Worm (Caenorhabditis elegans) whole organism, early embryonic: ENCODE data around the gene clec-6.

Experiments
- F13C5.2 ChIP-seq: sonication (generic microtip); optimal IDR thresholded peaks from 2 replicates; lab custom pipeline; 2017; ENCODE audit warnings: mild to moderate bottlenecking, missing genetic modification characterization, inconsistent platforms, missing compliant biosample characterization
- aly-1 ChIP-seq: sonication (generic microtip); optimal IDR thresholded peaks from 2 replicates; lab custom pipeline; 2016; ENCODE audit warnings: missing genetic modification characterization, missing compliant biosample characterization
- ama-1 ChIP-seq: fragments of 150-350 bp; optimal IDR thresholded peaks from 2 replicates; lab custom pipeline; 2014
- ceh-13 ChIP-seq: fragments of 200-800 bp; sonication (Bioruptor generic); optimal IDR thresholded peaks from 2 replicates; lab custom pipeline; 2018; ENCODE audit warnings: mild to moderate bottlenecking, missing genetic modification characterization, missing compliant biosample characterization
- ceh-36 ChIP-seq: sonication (generic microtip); optimal IDR thresholded peaks from 2 replicates; lab custom pipeline; 2016; ENCODE audit warnings: missing genetic modification characterization, inconsistent platforms, missing compliant biosample characterization
- ets-7 ChIP-seq: sonication (generic microtip); optimal IDR thresholded peaks from 2 replicates; lab custom pipeline; 2016; ENCODE audit warnings: missing genotype, missing genetic modification characterization, missing compliant biosample characterization
- flt-1 ChIP-seq: fragments of 200-800 bp; sonication (Bioruptor generic); IDR thresholded peaks from 2 replicates; pipeline ENCODE4 v1.3.6; 2022; ENCODE audit warnings: missing genetic modification characterization, missing compliant biosample characterization
- hmg-4 ChIP-seq: fragments of 200-800 bp; sonication (Bioruptor generic); optimal IDR thresholded peaks from 2 replicates; lab custom pipeline; 2018; ENCODE audit warnings: mild to moderate bottlenecking, missing genetic modification characterization, missing compliant biosample characterization
- hnd-1 ChIP-seq: sonication (generic microtip); optimal IDR thresholded peaks from 2 replicates; lab custom pipeline; 2016; ENCODE audit warnings: missing genetic modification characterization, missing compliant biosample characterization
- scrt-1 ChIP-seq: fragments of 200-800 bp; sonication (Bioruptor generic); IDR thresholded peaks from 2 replicates; pipeline ENCODE4 v1.3.6; 2022; ENCODE audit warnings: missing genetic modification characterization, missing compliant biosample characterization
- sea-1 ChIP-seq: fragments of 200-800 bp; sonication (Bioruptor generic); conservative IDR thresholded peaks from 2 replicates; pipeline ENCODE4 v1.3.6; 2022; ENCODE audit warnings: missing genetic modification characterization, missing compliant biosample characterization
- tbx-37 ChIP-seq: fragments of 200-800 bp; sonication (Bioruptor generic); conservative IDR thresholded peaks from 2 replicates; pipeline ENCODE4 v1.3.6; 2022; ENCODE audit warnings: missing genetic modification reagents, missing genetic modification characterization, missing compliant biosample characterization

ce11 chrIII:4881955-4882354, 5.3 kb downstream of the clec-6 start:
- no peak for TF ChIP-seq flt-1 (GFP tag; lab: Robert Waterston, UW)
- no peak for TF ChIP-seq aly-1 (tag; lab: Kevin White, UChicago)
- TF ChIP-seq hmg-4 (GFP tag; lab: Kevin White, UChicago): no peak
- no peak for TF ChIP-seq ceh-36
- no peak for TF ChIP-seq ama-1 (lab: Kevin White, UChicago)
- no peak for TF ChIP-seq F13C5.2 (tag; lab: Kevin White, UChicago)
- no peak for TF ChIP-seq scrt-1 (GFP tag; lab: Robert Waterston, UW)
- no peak for TF ChIP-seq sea-1 (GFP tag; lab: Robert Waterston, UW)
- TF ChIP-seq ceh-13 (GFP tag; lab: Kevin White, UChicago): no peak
- no peak for TF ChIP-seq ets-7 (tag; lab: Kevin White, UChicago)
- TF ChIP-seq tbx-37 (GFP tag; lab: Robert Waterston, UW): no peak
- no peak for TF ChIP-seq hnd-1 (tag; lab: Kevin White, UChicago)
